Worm (Caenorhabditis elegans): ENCODE results near the gene comt-1.
"Not testable (repeated sequence)": the region's sequence is repeated elsewhere in the genome, so short reads cannot be mapped to it uniquely, and the experiment has no call there.

comt-1 gene

DNA sequence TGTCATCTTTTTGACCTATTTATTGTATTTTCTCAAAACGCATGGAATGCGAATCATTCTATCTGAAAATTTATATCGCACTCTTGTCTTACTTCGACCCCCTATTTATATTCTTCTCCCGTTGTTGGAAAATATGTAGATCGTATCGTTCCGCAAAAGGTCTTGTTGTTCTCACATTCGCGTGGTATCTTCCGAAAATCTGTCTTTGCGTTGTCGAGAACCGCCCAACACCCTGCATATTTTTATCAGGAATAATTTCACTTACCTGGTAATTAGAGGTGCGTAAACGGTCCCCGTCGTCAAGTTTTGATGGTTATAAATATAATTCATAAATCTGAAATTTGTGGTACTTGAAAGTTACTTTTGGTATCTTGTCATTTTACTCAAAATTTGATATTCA, 40.6 kb upstream of the comt-1 start:
- no peak for TF ChIP-seq unc-130 (GFP tag; optimal IDR thresholded peaks at IDR 0.05)
- no peak for TF ChIP-seq lir-1 (GFP tag; conservative IDR thresholded peaks at IDR 0.05)
- TF ChIP-seq sptf-2 (GFP tag; optimal IDR thresholded peaks at IDR 0.05): no peak
- no peak for TF ChIP-seq Y53F4B.3 (GFP tag; IDR thresholded peaks at IDR 0.05)
- TF ChIP-seq ceh-27 (GFP tag; optimal IDR thresholded peaks at IDR 0.05): no peak
- no peak for TF ChIP-seq Y53G8AR.9 (GFP tag; conservative IDR thresholded peaks at IDR 0.05)

DNA sequence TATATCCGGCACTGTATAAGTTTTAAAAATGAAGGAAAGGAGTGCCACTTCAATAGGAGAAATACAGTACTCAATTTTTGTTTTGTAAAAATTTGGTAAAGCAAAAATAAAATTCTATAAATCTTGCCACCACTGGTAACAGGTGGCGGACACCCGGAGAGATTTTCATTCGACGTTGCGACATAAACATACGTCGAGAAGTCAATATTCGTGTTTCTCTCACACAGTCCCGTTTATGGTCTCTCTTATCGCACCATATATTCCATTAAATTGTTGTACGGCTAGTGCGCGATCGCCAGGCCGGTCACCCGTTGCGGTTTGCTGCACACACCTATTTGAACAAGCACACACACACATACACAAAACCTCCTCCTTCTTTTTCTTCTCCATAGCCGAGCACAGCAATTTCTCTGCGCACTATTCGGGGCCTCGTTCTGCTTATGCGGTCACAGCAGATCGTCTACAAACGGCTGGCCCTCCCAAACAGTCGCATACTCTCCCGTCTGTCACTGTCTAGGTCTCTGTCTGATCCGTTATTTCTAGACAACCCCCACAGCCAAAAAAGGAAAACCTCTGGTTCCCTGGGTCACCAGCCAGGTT, 38.7 kb upstream of the comt-1 start:
- TF ChIP-seq nfyb-1 (GFP tag; IDR thresholded peaks at IDR 0.05) (0 out of 2 replicates have a peak, but pooled peaks have one; percentile 21), ceh-100 (GFP tag; IDR thresholded peaks at IDR 0.05) (no peak)

DNA sequence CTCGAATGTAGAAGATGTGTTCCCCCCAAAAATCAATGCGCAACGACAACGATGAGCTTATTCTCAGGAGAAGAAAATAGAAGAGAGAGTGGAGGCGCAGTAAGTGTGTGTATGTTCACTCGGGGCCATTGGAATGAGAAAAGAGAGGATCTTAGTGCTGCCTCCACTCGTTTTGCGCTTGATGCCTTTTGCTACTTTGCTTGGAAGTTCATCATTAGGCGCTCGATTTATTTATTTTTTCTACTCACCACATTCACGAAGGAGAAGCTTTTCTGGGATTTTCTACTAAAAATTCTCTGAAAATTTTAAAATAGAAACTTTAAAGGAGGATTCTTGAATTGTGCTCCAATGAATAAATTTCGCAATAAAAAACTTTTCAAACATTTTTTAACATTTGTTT, 36.0 kb upstream of the comt-1 start, which contains the start of gene F52B10.3:
Gene F52B10.3, minus strand, starts transcription at position 101 of the 400 bp plus-strand sequence.
- TF ChIP-seq nfya-1 (tag; optimal IDR thresholded peaks at IDR 0.05; ENCODE audit: borderline replicate concordance, insufficient read depth): no peak
- TF ChIP-seq K11D2.4 (GFP tag; IDR thresholded peaks at IDR 0.05): no peak
- TF ChIP-seq cebp-1 (GFP tag; IDR thresholded peaks at IDR 0.05): no peak
- peak; percentile 40 for TF ChIP-seq cebp-1 (tag; optimal IDR thresholded peaks at IDR 0.05)

DNA sequence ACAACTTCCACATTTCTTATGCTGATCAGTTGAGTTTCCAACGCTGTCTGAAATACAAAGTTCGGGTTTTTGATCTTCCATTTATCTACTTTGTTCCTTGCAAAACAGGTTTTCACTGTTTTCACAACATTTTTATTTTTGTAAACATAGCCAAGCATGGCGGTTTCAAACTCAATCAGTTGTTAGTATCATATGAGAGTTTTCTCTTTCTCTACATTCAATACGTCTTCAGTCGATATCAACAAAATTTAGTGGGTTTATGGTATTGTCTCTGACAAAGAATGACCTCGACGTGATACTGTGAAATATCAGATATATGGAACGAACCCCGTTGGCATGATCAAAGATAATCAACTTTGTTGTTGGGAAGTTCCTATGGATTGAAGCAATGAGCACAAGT, 33.4 kb upstream of the comt-1 start:
- TF ChIP-seq hmg-1.2 (GFP tag; IDR thresholded peaks at IDR 0.05) (no peak), efl-1 (GFP tag; optimal IDR thresholded peaks at IDR 0.05) (no peak), attf-6 (GFP tag; IDR thresholded peaks at IDR 0.05) (no peak), dpff-1 (tag; optimal IDR thresholded peaks at IDR 0.05) (no peak), bed-1 (GFP tag; IDR thresholded peaks at IDR 0.05) (no peak), nfya-2 (GFP tag; IDR thresholded peaks at IDR 0.05) (no peak), madf-6 (GFP tag; IDR thresholded peaks at IDR 0.05) (no peak), B0019.2 (GFP tag; conservative IDR thresholded peaks at IDR 0.05) (no peak), F10E7.11 (tag; optimal IDR thresholded peaks at IDR 0.05) (no peak)

DNA sequence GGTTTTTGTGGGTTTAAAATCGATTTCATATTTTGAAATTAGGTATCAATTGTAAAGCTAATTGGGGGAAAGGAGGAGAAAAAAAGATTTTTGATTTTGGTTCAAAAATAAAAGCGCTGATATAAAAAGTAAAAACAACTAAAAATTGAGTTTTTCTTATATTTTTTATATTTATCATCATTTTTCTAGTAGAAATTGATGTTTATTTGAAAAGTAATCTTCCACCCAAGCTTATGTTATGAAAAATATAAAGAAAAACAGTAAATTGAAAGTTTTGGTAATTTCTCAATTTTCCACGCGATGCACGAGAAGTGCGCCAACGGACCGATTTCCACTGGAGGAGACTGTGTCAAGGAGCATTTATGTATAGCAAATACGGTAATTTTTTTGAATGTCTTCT, 32.0 kb upstream of the comt-1 start, which contains the start of gene B0410.1:
Gene B0410.1, plus strand, starts transcription at position 301 of the 400 bp plus-strand sequence.
- TF ChIP-seq ekl-4 (GFP tag; IDR thresholded peaks at IDR 0.05); chd-7 (tag; optimal IDR thresholded peaks at IDR 0.05); mcd-1 (GFP tag; IDR thresholded peaks at IDR 0.05): not testable (repeated sequence)

DNA sequence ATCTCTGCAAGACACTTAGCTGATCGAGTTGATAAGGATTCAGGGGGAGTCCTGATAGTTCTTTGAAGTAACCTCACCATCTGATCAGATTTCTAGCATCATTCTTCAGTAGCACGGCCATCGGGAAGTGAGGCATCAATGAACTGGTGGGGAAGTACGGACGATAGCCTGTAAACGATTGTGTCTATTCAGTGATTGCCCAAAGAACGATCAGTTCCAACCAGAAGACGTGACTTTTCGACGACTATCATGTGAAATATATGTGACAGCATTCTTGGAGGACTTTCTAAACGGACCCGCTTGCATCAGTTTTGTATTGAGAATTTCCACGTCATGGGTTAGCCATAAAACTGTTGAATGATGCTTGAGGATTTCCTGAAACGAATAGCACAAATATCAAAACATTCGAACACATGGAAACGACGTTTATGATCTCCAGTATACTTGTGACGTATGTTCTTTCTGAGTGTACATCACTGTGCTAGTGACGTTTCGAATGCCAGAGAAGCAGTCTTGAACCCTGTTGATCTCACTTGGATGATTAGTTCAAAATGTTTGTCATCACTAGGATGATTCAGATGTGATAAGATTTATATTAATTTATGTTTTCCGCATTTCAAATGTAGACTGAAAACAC, 30.9 kb upstream of the comt-1 start:
- TF ChIP-seq mcd-1 (GFP tag; IDR thresholded peaks at IDR 0.05) (no peak), akir-1 (GFP tag; optimal IDR thresholded peaks at IDR 0.05) (no peak), lin-40 (tag; optimal IDR thresholded peaks at IDR 0.05) (peak; percentile 56), die-1 (tag; optimal IDR thresholded peaks at IDR 0.05) (peak; percentile 44), ztf-26 (tag; optimal IDR thresholded peaks at IDR 0.05) (peak; percentile 72)

All from whole organism, young adult.